Worm (Caenorhabditis elegans) whole organism, early embryonic: ENCODE results near the gene Y94A7B.11.

Source experiments
- B0310.2 ChIP-seq: sonication (generic microtip); optimal IDR thresholded peaks from 2 replicates; lab custom pipeline; 2016; ENCODE audit warnings: mild to moderate bottlenecking, missing genetic modification characterization, missing compliant biosample characterization
- F13C5.2 ChIP-seq: sonication (generic microtip); optimal IDR thresholded peaks from 2 replicates; lab custom pipeline; 2017; ENCODE audit warnings: mild to moderate bottlenecking, missing genetic modification characterization, inconsistent platforms, missing compliant biosample characterization
- aly-1 ChIP-seq: sonication (generic microtip); optimal IDR thresholded peaks from 2 replicates; lab custom pipeline; 2016; ENCODE audit warnings: missing genetic modification characterization, missing compliant biosample characterization
- ama-1 ChIP-seq: fragments of 150-350 bp; optimal IDR thresholded peaks from 2 replicates; lab custom pipeline; 2014
- ceh-13 ChIP-seq: fragments of 200-800 bp; sonication (Bioruptor generic); optimal IDR thresholded peaks from 2 replicates; lab custom pipeline; 2018; ENCODE audit warnings: mild to moderate bottlenecking, missing genetic modification characterization, missing compliant biosample characterization
- ceh-36 ChIP-seq: sonication (generic microtip); optimal IDR thresholded peaks from 2 replicates; lab custom pipeline; 2016; ENCODE audit warnings: missing genetic modification characterization, inconsistent platforms, missing compliant biosample characterization
- ets-7 ChIP-seq: sonication (generic microtip); optimal IDR thresholded peaks from 2 replicates; lab custom pipeline; 2016; ENCODE audit warnings: missing genotype, missing genetic modification characterization, missing compliant biosample characterization
- flt-1 ChIP-seq: fragments of 200-800 bp; sonication (Bioruptor generic); IDR thresholded peaks from 2 replicates; pipeline ENCODE4 v1.3.6; 2022; ENCODE audit warnings: missing genetic modification characterization, missing compliant biosample characterization
- hmbx-1 ChIP-seq: sonication (generic microtip); optimal IDR thresholded peaks from 2 replicates; lab custom pipeline; 2016; ENCODE audit warnings: mild to moderate bottlenecking, missing genetic modification characterization, missing compliant biosample characterization
- hmg-4 ChIP-seq: fragments of 200-800 bp; sonication (Bioruptor generic); optimal IDR thresholded peaks from 2 replicates; lab custom pipeline; 2018; ENCODE audit warnings: mild to moderate bottlenecking, missing genetic modification characterization, missing compliant biosample characterization
- hnd-1 ChIP-seq: sonication (generic microtip); optimal IDR thresholded peaks from 2 replicates; lab custom pipeline; 2016; ENCODE audit warnings: missing genetic modification characterization, missing compliant biosample characterization
- pes-1 ChIP-seq: fragments of 200-800 bp; sonication (Bioruptor generic); IDR thresholded peaks from 2 replicates; pipeline ENCODE4 v1.3.6; 2022; ENCODE audit warnings: missing genetic modification reagents, missing genetic modification characterization, missing compliant biosample characterization
- scrt-1 ChIP-seq: fragments of 200-800 bp; sonication (Bioruptor generic); IDR thresholded peaks from 2 replicates; pipeline ENCODE4 v1.3.6; 2022; ENCODE audit warnings: missing genetic modification characterization, missing compliant biosample characterization
- sea-1 ChIP-seq: fragments of 200-800 bp; sonication (Bioruptor generic); conservative IDR thresholded peaks from 2 replicates; pipeline ENCODE4 v1.3.6; 2022; ENCODE audit warnings: missing genetic modification characterization, missing compliant biosample characterization
- tbx-11 ChIP-seq: fragments of 200-800 bp; sonication (Bioruptor generic); IDR thresholded peaks from 2 replicates; pipeline ENCODE4 v1.3.6; 2022; ENCODE audit warnings: missing genetic modification characterization, missing compliant biosample characterization
- tbx-37 ChIP-seq: fragments of 200-800 bp; sonication (Bioruptor generic); conservative IDR thresholded peaks from 2 replicates; pipeline ENCODE4 v1.3.6; 2022; ENCODE audit warnings: missing genetic modification reagents, missing genetic modification characterization, missing compliant biosample characterization
- tra-4 ChIP-seq: sonication (generic microtip); optimal IDR thresholded peaks from 2 replicates; lab custom pipeline; 2017; ENCODE audit warnings: missing genetic modification characterization, missing compliant biosample characterization

The Y94A7B.11 gene

DNA sequence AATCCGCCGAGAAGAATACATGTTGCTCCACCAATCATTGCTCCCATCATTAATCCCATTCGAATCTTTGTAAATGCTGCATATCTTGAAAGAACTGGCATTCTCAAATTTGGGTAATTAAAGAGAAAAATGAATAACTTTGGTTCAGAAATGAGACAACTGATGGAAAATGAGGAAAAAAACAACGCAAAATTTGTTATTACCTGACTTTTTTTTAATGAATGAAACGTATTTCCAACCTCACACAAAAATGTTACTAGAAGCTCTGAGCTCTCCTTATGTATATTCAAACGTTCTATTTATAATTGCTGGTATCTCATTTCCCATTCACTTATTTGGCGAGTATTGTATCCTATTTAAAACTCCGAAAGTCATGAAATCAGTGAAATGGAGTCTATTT is at the start of gene Y94A7B.11, which contains the start of gene srh-292:
Gene Y94A7B.11 (minus strand): TSS at position 101 of the 400 bp plus-strand sequence.
Gene srh-292 (plus strand): TSS at position 251 of the 400 bp plus-strand sequence.
- TF ChIP-seq tra-4 (tag; lab: Kevin White, UChicago) (no peak), pes-1 (GFP tag; lab: Robert Waterston, UW) (no peak), aly-1 (no peak), scrt-1 (GFP tag; lab: Robert Waterston, UW) (no peak), hmg-4 (GFP tag; lab: Kevin White, UChicago) (no peak), ceh-36 (no peak), tbx-37 (no peak), hmbx-1 (tag; lab: Kevin White, UChicago) (no peak), B0310.2 (tag; lab: Kevin White, UChicago) (no peak)

DNA sequence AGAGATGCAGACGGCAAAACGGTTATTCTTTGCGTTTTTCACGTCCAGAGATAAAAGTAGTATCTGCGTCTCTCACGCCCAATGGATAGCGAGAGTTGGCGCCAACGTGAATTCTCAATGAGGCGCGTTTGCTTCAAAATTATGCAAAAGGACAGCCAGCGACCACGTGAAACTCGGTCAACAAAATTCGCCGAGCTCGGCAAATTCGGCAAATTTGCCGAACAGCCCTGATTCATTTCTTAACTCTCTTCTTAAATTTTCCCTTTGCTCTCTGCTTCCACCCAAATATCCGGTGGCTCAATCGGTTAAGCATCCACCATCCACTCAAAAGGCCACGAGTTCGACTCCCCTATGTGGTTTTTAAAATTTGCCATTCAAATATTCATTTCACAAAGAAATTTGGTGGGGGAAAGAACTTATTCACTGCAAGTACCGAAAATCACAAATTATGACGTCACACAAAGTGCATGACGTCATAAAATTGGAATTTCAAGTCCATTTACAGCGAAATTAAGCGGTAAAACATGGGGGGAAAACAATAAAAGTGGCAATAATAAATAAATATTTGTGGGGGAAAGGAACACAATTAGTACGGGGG is 43.0 kb upstream of the Y94A7B.11 start:
- TF ChIP-seq hmg-4 (GFP tag; lab: Kevin White, UChicago): no peak
- no peak for TF ChIP-seq F13C5.2 (tag; lab: Kevin White, UChicago)
- no peak for TF ChIP-seq ceh-13 (GFP tag; lab: Kevin White, UChicago)
- no peak for TF ChIP-seq scrt-1 (GFP tag; lab: Robert Waterston, UW)
- TF ChIP-seq hnd-1 (tag; lab: Kevin White, UChicago): no peak
- no peak for TF ChIP-seq tbx-37
- TF ChIP-seq flt-1 (GFP tag; lab: Robert Waterston, UW): no peak
- TF ChIP-seq pes-1 (GFP tag; lab: Robert Waterston, UW): no peak
- no peak for TF ChIP-seq aly-1
- no peak for TF ChIP-seq ama-1 (lab: Kevin White, UChicago)
- TF ChIP-seq B0310.2 (tag; lab: Kevin White, UChicago): no peak
- no peak for TF ChIP-seq hmbx-1 (tag; lab: Kevin White, UChicago)

DNA sequence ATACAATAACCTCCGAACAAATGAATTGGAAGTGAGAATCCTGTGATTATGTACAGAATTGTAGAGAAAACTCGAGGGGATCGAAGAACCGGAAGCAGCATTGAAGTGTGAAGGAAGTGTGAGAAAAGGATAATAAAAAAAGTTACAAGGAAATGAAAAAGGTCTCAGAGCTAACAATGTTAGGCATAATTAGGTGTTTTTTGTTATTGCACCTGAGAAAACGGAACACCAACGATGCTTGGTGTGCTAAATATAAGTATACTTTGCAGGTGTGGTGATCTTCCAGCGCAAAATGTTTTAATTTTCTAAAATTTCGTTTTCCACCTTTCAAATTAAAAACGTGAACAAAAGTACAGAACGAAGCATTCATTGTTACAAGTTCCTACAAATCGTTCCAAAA is 41.7 kb upstream of the Y94A7B.11 start, which contains the start of gene srh-286:
Gene srh-286 (minus strand): TSS at position 101 of the 400 bp plus-strand sequence.
- no peak for TF ChIP-seq ama-1 (lab: Kevin White, UChicago)
- no peak for TF ChIP-seq tra-4 (tag; lab: Kevin White, UChicago)
- no peak for TF ChIP-seq flt-1 (GFP tag; lab: Robert Waterston, UW)
- TF ChIP-seq ceh-36: no peak
- TF ChIP-seq tbx-37: no peak
- no peak for TF ChIP-seq tbx-11 (GFP tag; lab: Robert Waterston, UW)
- TF ChIP-seq B0310.2 (tag; lab: Kevin White, UChicago): no peak
- no peak for TF ChIP-seq hmbx-1 (tag; lab: Kevin White, UChicago)
- no peak for TF ChIP-seq hnd-1 (tag; lab: Kevin White, UChicago)

DNA sequence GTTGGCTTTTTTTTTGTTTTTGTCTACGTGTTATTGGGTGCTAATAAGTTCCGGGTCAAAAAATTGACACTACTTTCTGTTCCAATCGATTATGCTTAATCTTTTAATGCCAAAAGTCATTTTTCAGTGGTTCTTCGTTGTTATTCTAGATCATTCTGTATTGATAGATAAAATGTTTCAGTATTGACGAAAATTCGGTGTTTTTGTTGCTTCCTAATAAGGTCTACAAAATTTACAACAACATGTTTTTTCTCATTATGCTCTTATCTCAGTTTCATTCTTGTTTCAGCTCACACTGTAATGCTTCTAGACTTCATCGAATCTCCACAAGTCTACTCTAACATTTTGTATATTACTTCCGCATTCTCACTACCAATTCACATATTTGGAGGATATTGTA is 28.9 kb upstream of the Y94A7B.11 start, which contains the start of gene srh-303:
Gene srh-303 (plus strand): TSS at position 301 of the 400 bp plus-strand sequence.
- TF ChIP-seq flt-1 (GFP tag; lab: Robert Waterston, UW): no peak
- no peak for TF ChIP-seq tbx-11 (GFP tag; lab: Robert Waterston, UW)
- no peak for TF ChIP-seq B0310.2 (tag; lab: Kevin White, UChicago)
- no peak for TF ChIP-seq ama-1 (lab: Kevin White, UChicago)
- no peak for TF ChIP-seq aly-1
- no peak for TF ChIP-seq F13C5.2 (tag; lab: Kevin White, UChicago)
- TF ChIP-seq tra-4 (tag; lab: Kevin White, UChicago): no peak
- no peak for TF ChIP-seq ceh-36
- no peak for TF ChIP-seq ceh-13 (GFP tag; lab: Kevin White, UChicago)
- no peak for TF ChIP-seq sea-1 (GFP tag; lab: Robert Waterston, UW)
- TF ChIP-seq ets-7 (tag; lab: Kevin White, UChicago): no peak
- no peak for TF ChIP-seq scrt-1 (GFP tag; lab: Robert Waterston, UW)

DNA sequence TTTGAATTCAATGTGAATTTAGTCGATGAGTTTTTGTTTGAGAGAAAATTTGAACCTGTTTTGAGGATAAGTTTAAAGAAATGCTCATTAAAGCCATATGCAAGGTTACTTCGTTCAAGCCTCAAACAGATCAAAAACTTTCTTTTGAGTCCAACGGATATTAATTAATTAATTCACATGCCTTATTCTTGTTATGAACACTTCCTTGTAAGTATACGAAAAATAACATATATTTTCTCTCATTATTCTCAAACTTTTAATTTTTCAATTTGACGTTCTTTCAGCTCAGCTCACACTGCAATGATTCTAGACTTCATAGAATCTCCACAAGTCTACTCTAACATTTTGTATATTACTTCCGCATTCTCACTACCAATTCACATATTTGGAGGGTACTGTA is 25.9 kb upstream of the Y94A7B.11 start, which contains the start of gene srh-304:
Gene srh-304 (plus strand): TSS at position 301 of the 400 bp plus-strand sequence.
- TF ChIP-seq tra-4 (tag; lab: Kevin White, UChicago): no peak
- no peak for TF ChIP-seq ama-1 (lab: Kevin White, UChicago)
- TF ChIP-seq hnd-1 (tag; lab: Kevin White, UChicago): no peak
- no peak for TF ChIP-seq tbx-11 (GFP tag; lab: Robert Waterston, UW)
- TF ChIP-seq ets-7 (tag; lab: Kevin White, UChicago): no peak
- no peak for TF ChIP-seq tbx-37
- no peak for TF ChIP-seq sea-1 (GFP tag; lab: Robert Waterston, UW)
- no peak for TF ChIP-seq B0310.2 (tag; lab: Kevin White, UChicago)
- no peak for TF ChIP-seq scrt-1 (GFP tag; lab: Robert Waterston, UW)
- no peak for TF ChIP-seq ceh-13 (GFP tag; lab: Kevin White, UChicago)

DNA sequence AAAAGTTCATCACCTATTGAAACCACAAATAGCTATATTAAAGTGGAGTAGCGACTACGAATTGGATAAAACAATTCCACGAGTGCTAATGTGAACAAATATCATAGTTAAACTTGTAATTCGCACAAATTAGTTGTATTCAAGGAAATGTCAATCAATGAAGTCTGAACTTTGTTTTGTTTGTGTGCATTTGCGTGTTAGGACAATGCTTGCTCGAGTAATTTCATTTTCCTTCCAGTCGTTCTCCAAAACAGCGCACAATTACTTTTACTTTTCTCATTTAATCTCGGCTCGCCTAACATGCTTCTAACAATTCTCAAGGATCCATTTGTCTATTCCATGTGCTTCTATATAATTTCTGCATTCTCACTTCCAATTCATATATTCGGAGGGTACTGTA is 22.2 kb upstream of the Y94A7B.11 start, which contains the start of gene srh-301:
Gene srh-301 (plus strand): TSS at position 301 of the 400 bp plus-strand sequence.
- TF ChIP-seq flt-1 (GFP tag; lab: Robert Waterston, UW): no peak
- TF ChIP-seq pes-1 (GFP tag; lab: Robert Waterston, UW): no peak
- TF ChIP-seq sea-1 (GFP tag; lab: Robert Waterston, UW): no peak
- no peak for TF ChIP-seq B0310.2 (tag; lab: Kevin White, UChicago)
- no peak for TF ChIP-seq ama-1 (lab: Kevin White, UChicago)
- no peak for TF ChIP-seq tbx-37
- no peak for TF ChIP-seq ceh-36
- no peak for TF ChIP-seq scrt-1 (GFP tag; lab: Robert Waterston, UW)
- no peak for TF ChIP-seq hmg-4 (GFP tag; lab: Kevin White, UChicago)
- TF ChIP-seq hmbx-1 (tag; lab: Kevin White, UChicago): no peak
- no peak for TF ChIP-seq F13C5.2 (tag; lab: Kevin White, UChicago)
- no peak for TF ChIP-seq hnd-1 (tag; lab: Kevin White, UChicago)
- TF ChIP-seq ets-7 (tag; lab: Kevin White, UChicago): no peak
- no peak for TF ChIP-seq tra-4 (tag; lab: Kevin White, UChicago)
- no peak for TF ChIP-seq aly-1
- TF ChIP-seq tbx-11 (GFP tag; lab: Robert Waterston, UW): no peak
- TF ChIP-seq ceh-13 (GFP tag; lab: Kevin White, UChicago): no peak

DNA sequence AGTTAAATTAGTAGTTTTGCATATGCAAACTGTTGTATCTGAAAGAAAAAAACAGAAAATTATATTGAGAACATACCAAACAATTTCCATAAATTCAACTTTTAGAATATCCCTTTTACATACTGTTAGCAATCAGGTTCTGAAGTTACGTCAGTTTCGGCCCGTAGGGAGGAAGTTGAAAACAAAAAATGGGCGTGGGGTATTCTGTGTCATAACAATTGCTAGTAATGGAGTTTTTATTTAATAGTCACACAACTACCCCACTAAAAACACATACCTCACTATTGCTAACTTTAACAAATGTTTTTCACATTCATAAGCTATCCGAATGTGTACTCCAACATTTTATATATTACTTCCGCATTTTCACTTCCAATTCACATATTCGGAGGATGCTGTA is 19.4 kb upstream of the Y94A7B.11 start, which contains the start of gene srh-300:
Gene srh-300 (plus strand): TSS at position 301 of the 400 bp plus-strand sequence.
- no peak for TF ChIP-seq pes-1 (GFP tag; lab: Robert Waterston, UW)
- TF ChIP-seq ets-7 (tag; lab: Kevin White, UChicago): no peak
- TF ChIP-seq ama-1 (lab: Kevin White, UChicago): no peak
- TF ChIP-seq B0310.2 (tag; lab: Kevin White, UChicago): no peak
- TF ChIP-seq hnd-1 (tag; lab: Kevin White, UChicago): no peak
- no peak for TF ChIP-seq sea-1 (GFP tag; lab: Robert Waterston, UW)
- no peak for TF ChIP-seq tbx-37
- TF ChIP-seq F13C5.2 (tag; lab: Kevin White, UChicago): no peak
- TF ChIP-seq ceh-36: no peak
- TF ChIP-seq hmbx-1 (tag; lab: Kevin White, UChicago): no peak
- TF ChIP-seq tra-4 (tag; lab: Kevin White, UChicago): no peak
- TF ChIP-seq scrt-1 (GFP tag; lab: Robert Waterston, UW): no peak
- no peak for TF ChIP-seq tbx-11 (GFP tag; lab: Robert Waterston, UW)
- no peak for TF ChIP-seq aly-1
- no peak for TF ChIP-seq hmg-4 (GFP tag; lab: Kevin White, UChicago)
- no peak for TF ChIP-seq ceh-13 (GFP tag; lab: Kevin White, UChicago)
- TF ChIP-seq flt-1 (GFP tag; lab: Robert Waterston, UW): no peak
